Worm (Caenorhabditis elegans): Measurements from ENCODE around the gene fipr-4.

DNA sequence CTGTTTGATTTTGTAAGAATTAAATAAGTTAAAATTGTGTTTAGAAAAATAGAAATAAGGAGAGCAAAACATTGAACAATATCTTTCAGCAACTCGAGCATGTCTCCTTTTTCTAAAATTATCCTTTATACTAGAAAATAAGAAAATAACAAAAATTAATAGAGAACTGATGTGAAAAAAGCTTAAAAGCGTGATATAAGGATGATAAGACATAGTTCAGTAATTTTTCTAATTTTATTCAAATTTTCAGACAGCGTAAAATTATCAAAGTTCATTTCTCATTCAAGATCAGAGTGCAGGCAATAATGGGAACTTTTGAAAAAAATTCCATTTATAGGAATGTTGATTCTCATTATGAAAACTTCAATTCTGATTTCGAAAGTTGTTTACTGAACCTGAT is 5.1 kb upstream of the fipr-4 start, which contains the start of gene str-182:
- TF ChIP-seq hlh-13 (GFP tag; optimal IDR thresholded peaks at IDR 0.05) (no peak), ama-1 (optimal IDR thresholded peaks at IDR 0.05) (no peak), ceh-19 (GFP tag; optimal IDR thresholded peaks at IDR 0.05) (no peak), nhr-11 (tag; optimal IDR thresholded peaks at IDR 0.05) (no peak), dve-1 (tag; optimal IDR thresholded peaks at IDR 0.05) (no peak), pag-3 (tag; optimal IDR thresholded peaks at IDR 0.05; ENCODE audit: borderline replicate concordance) (no peak), hlh-30 (tag; optimal IDR thresholded peaks at IDR 0.05; ENCODE audit: insufficient read depth) (no peak), nfya-1 (tag; optimal IDR thresholded peaks at IDR 0.05) (no peak), npax-4 (tag; optimal IDR thresholded peaks at IDR 0.05) (no peak), pros-1 (tag; optimal IDR thresholded peaks at IDR 0.05) (no peak), F13H6.1 (tag; optimal IDR thresholded peaks at IDR 0.05) (no peak), tbx-2 (tag; optimal IDR thresholded peaks at IDR 0.05) (no peak)
